Worm (Caenorhabditis elegans) whole organism, early embryonic: ENCODE results near the gene wht-7.

Source experiments
- B0310.2 ChIP-seq: sonication (generic microtip); optimal IDR thresholded peaks from 2 replicates; lab custom pipeline; 2016; ENCODE audit warnings: mild to moderate bottlenecking, missing genetic modification characterization, missing compliant biosample characterization
- F13C5.2 ChIP-seq: sonication (generic microtip); optimal IDR thresholded peaks from 2 replicates; lab custom pipeline; 2017; ENCODE audit warnings: mild to moderate bottlenecking, missing genetic modification characterization, inconsistent platforms, missing compliant biosample characterization
- aly-1 ChIP-seq: sonication (generic microtip); optimal IDR thresholded peaks from 2 replicates; lab custom pipeline; 2016; ENCODE audit warnings: missing genetic modification characterization, missing compliant biosample characterization
- ama-1 ChIP-seq: fragments of 150-350 bp; optimal IDR thresholded peaks from 2 replicates; lab custom pipeline; 2014
- ceh-13 ChIP-seq: fragments of 200-800 bp; sonication (Bioruptor generic); optimal IDR thresholded peaks from 2 replicates; lab custom pipeline; 2018; ENCODE audit warnings: mild to moderate bottlenecking, missing genetic modification characterization, missing compliant biosample characterization
- ceh-36 ChIP-seq: sonication (generic microtip); optimal IDR thresholded peaks from 2 replicates; lab custom pipeline; 2016; ENCODE audit warnings: missing genetic modification characterization, inconsistent platforms, missing compliant biosample characterization
- ets-7 ChIP-seq: sonication (generic microtip); optimal IDR thresholded peaks from 2 replicates; lab custom pipeline; 2016; ENCODE audit warnings: missing genotype, missing genetic modification characterization, missing compliant biosample characterization
- flt-1 ChIP-seq: fragments of 200-800 bp; sonication (Bioruptor generic); IDR thresholded peaks from 2 replicates; pipeline ENCODE4 v1.3.6; 2022; ENCODE audit warnings: missing genetic modification characterization, missing compliant biosample characterization
- hmbx-1 ChIP-seq: sonication (generic microtip); optimal IDR thresholded peaks from 2 replicates; lab custom pipeline; 2016; ENCODE audit warnings: mild to moderate bottlenecking, missing genetic modification characterization, missing compliant biosample characterization
- hmg-4 ChIP-seq: fragments of 200-800 bp; sonication (Bioruptor generic); optimal IDR thresholded peaks from 2 replicates; lab custom pipeline; 2018; ENCODE audit warnings: mild to moderate bottlenecking, missing genetic modification characterization, missing compliant biosample characterization
- hnd-1 ChIP-seq: sonication (generic microtip); optimal IDR thresholded peaks from 2 replicates; lab custom pipeline; 2016; ENCODE audit warnings: missing genetic modification characterization, missing compliant biosample characterization
- pes-1 ChIP-seq: fragments of 200-800 bp; sonication (Bioruptor generic); IDR thresholded peaks from 2 replicates; pipeline ENCODE4 v1.3.6; 2022; ENCODE audit warnings: missing genetic modification reagents, missing genetic modification characterization, missing compliant biosample characterization
- scrt-1 ChIP-seq: fragments of 200-800 bp; sonication (Bioruptor generic); IDR thresholded peaks from 2 replicates; pipeline ENCODE4 v1.3.6; 2022; ENCODE audit warnings: missing genetic modification characterization, missing compliant biosample characterization
- sea-1 ChIP-seq: fragments of 200-800 bp; sonication (Bioruptor generic); conservative IDR thresholded peaks from 2 replicates; pipeline ENCODE4 v1.3.6; 2022; ENCODE audit warnings: missing genetic modification characterization, missing compliant biosample characterization
- tbx-11 ChIP-seq: fragments of 200-800 bp; sonication (Bioruptor generic); IDR thresholded peaks from 2 replicates; pipeline ENCODE4 v1.3.6; 2022; ENCODE audit warnings: missing genetic modification characterization, missing compliant biosample characterization
- tbx-37 ChIP-seq: fragments of 200-800 bp; sonication (Bioruptor generic); conservative IDR thresholded peaks from 2 replicates; pipeline ENCODE4 v1.3.6; 2022; ENCODE audit warnings: missing genetic modification reagents, missing genetic modification characterization, missing compliant biosample characterization
- tra-4 ChIP-seq: sonication (generic microtip); optimal IDR thresholded peaks from 2 replicates; lab custom pipeline; 2017; ENCODE audit warnings: missing genetic modification characterization, missing compliant biosample characterization

Gene wht-7

ce11 chrIII:6168497-6169227 is 19.3 kb upstream of the wht-7 start, which contains the start of gene efk-1:
efk-1 (minus strand) TSS chrIII:6168547.
- TF ChIP-seq ets-7 (tag; lab: Kevin White, UChicago): no peak
- no peak for TF ChIP-seq pes-1
- no peak for TF ChIP-seq F13C5.2 (tag; lab: Kevin White, UChicago)
- no peak for TF ChIP-seq B0310.2
- no peak for TF ChIP-seq ceh-36 (tag; lab: Kevin White, UChicago)
- TF ChIP-seq hmbx-1: no peak
- TF ChIP-seq scrt-1: no peak
- TF ChIP-seq tbx-11 (GFP tag; lab: Robert Waterston, UW): no peak
- TF ChIP-seq ama-1: no peak
- TF ChIP-seq hmg-4: no peak
- no peak for TF ChIP-seq flt-1 (GFP tag; lab: Robert Waterston, UW)
- TF ChIP-seq tra-4 (tag; lab: Kevin White, UChicago): no peak
- no peak for TF ChIP-seq ceh-13 (GFP tag; lab: Kevin White, UChicago)
- no peak for TF ChIP-seq tbx-37 (GFP tag; lab: Robert Waterston, UW)
- no peak for TF ChIP-seq sea-1
- TF ChIP-seq hnd-1: no peak
- TF ChIP-seq aly-1 (tag; lab: Kevin White, UChicago): no peak

- TF ChIP-seq pes-1 (no peak), sea-1 (no peak), hmg-4 (no peak), tbx-11 (GFP tag; lab: Robert Waterston, UW) (no peak), ceh-13 (GFP tag; lab: Kevin White, UChicago) (no peak), scrt-1 (no peak)
Observed at ce11 chrIII:6166634-6167033, 17.2 kb upstream of the wht-7 start.

ce11 chrIII:6165240-6165639 is 15.8 kb upstream of the wht-7 start:
- no peak for TF ChIP-seq scrt-1
- TF ChIP-seq ama-1: no peak
- TF ChIP-seq hmbx-1: no peak
- no peak for TF ChIP-seq ets-7 (tag; lab: Kevin White, UChicago)
- TF ChIP-seq hmg-4: no peak
- no peak for TF ChIP-seq flt-1 (GFP tag; lab: Robert Waterston, UW)
- no peak for TF ChIP-seq tra-4 (tag; lab: Kevin White, UChicago)
- no peak for TF ChIP-seq ceh-13 (GFP tag; lab: Kevin White, UChicago)
- no peak for TF ChIP-seq pes-1
- no peak for TF ChIP-seq tbx-37 (GFP tag; lab: Robert Waterston, UW)
- TF ChIP-seq ceh-36 (tag; lab: Kevin White, UChicago): no peak
- TF ChIP-seq aly-1 (tag; lab: Kevin White, UChicago): no peak
- TF ChIP-seq B0310.2: no peak
- no peak for TF ChIP-seq sea-1
- TF ChIP-seq tbx-11 (GFP tag; lab: Robert Waterston, UW): no peak
- TF ChIP-seq hnd-1: no peak
- TF ChIP-seq F13C5.2 (tag; lab: Kevin White, UChicago): no peak

ce11 chrIII:6164253-6164971 is 15.0 kb upstream of the wht-7 start, which contains the start of gene F42A10.9:
F42A10.9 (plus strand) TSS chrIII:6164573.
- TF ChIP-seq flt-1 (GFP tag; lab: Robert Waterston, UW): no peak
- TF ChIP-seq ceh-36 (tag; lab: Kevin White, UChicago): no peak
- TF ChIP-seq ceh-13 (GFP tag; lab: Kevin White, UChicago): no peak
- TF ChIP-seq scrt-1: no peak
- TF ChIP-seq hmg-4: no peak
- no peak for TF ChIP-seq B0310.2
- TF ChIP-seq tbx-11 (GFP tag; lab: Robert Waterston, UW): no peak
- TF ChIP-seq aly-1 (tag; lab: Kevin White, UChicago): no peak
- TF ChIP-seq pes-1: no peak
- TF ChIP-seq hmbx-1: no peak
- TF ChIP-seq sea-1: no peak
- no peak for TF ChIP-seq hnd-1
- TF ChIP-seq ets-7 (tag; lab: Kevin White, UChicago): no peak
- no peak for TF ChIP-seq ama-1

ce11 chrIII:6163381-6163780 is 14.0 kb upstream of the wht-7 start:
- TF ChIP-seq tbx-37 (GFP tag; lab: Robert Waterston, UW): no peak
- TF ChIP-seq hnd-1: no peak
- no peak for TF ChIP-seq aly-1 (tag; lab: Kevin White, UChicago)
- no peak for TF ChIP-seq ceh-36 (tag; lab: Kevin White, UChicago)
- no peak for TF ChIP-seq hmbx-1
- no peak for TF ChIP-seq tbx-11 (GFP tag; lab: Robert Waterston, UW)
- TF ChIP-seq flt-1 (GFP tag; lab: Robert Waterston, UW): no peak
- TF ChIP-seq tra-4 (tag; lab: Kevin White, UChicago): no peak
- no peak for TF ChIP-seq ceh-13 (GFP tag; lab: Kevin White, UChicago)
- no peak for TF ChIP-seq scrt-1

- TF ChIP-seq hnd-1 (peak; percentile 81), hmg-4 (peak; percentile 88), flt-1 (GFP tag; lab: Robert Waterston, UW) (peak; percentile 93), tbx-37 (GFP tag; lab: Robert Waterston, UW) (peak; percentile 87), hmbx-1 (peak; percentile 72), tbx-11 (GFP tag; lab: Robert Waterston, UW) (peak; percentile 87), ama-1 (no peak), F13C5.2 (tag; lab: Kevin White, UChicago) (peak; percentile 92), ets-7 (tag; lab: Kevin White, UChicago) (no peak), aly-1 (tag; lab: Kevin White, UChicago) (peak; percentile 71), sea-1 (peak; percentile 94), ceh-13 (GFP tag; lab: Kevin White, UChicago) (peak; percentile 83), scrt-1 (peak; percentile 95), tra-4 (tag; lab: Kevin White, UChicago) (peak; percentile 74), ceh-36 (tag; lab: Kevin White, UChicago) (peak; percentile 91), B0310.2 (peak; percentile 88), pes-1 (peak; percentile 94)
Observed at ce11 chrIII:6158642-6159475, 9.5 kb upstream of the wht-7 start, which contains the start of gene nfm-1. nfm-1 (plus strand) TSS chrIII:6159453.
